Worm (Caenorhabditis elegans) whole organism, mixed stage, embryonic: ENCODE data around the gene K12H6.2.

Experiments
- bed-3 ChIP-seq: fragments of 200-800 bp; sonication (Bioruptor generic); optimal IDR thresholded peaks from 3 replicates; lab custom pipeline; 2018; ENCODE audit warnings: mild to moderate bottlenecking, missing genetic modification characterization, moderate library complexity, missing compliant biosample characterization
- blmp-1 ChIP-seq: fragments of 150-350 bp; optimal IDR thresholded peaks from 2 replicates; lab custom pipeline; 2014; ENCODE audit warnings: missing biosample characterization, missing genetic modification characterization
- ceh-39 ChIP-seq: fragments of 150-350 bp; optimal IDR thresholded peaks from 2 replicates; lab custom pipeline; 2014; ENCODE audit warnings: missing biosample characterization, missing genetic modification characterization
- ceh-43 ChIP-seq: fragments of 200-800 bp; sonication (Bioruptor generic); optimal IDR thresholded peaks from 2 replicates; lab custom pipeline; 2018; ENCODE audit warnings: mild to moderate bottlenecking, missing genetic modification characterization, moderate library complexity, missing compliant biosample characterization
- ceh-83 ChIP-seq: fragments of 200-800 bp; sonication (Bioruptor generic); optimal IDR thresholded peaks from 2 replicates; lab custom pipeline; 2018; ENCODE audit warnings: mild to moderate bottlenecking, missing genetic modification characterization, missing compliant biosample characterization
- ces-1 ChIP-seq: fragments of 150-350 bp; optimal IDR thresholded peaks from 2 replicates; lab custom pipeline; 2014; ENCODE audit warnings: missing biosample characterization, missing genetic modification reagents, missing genetic modification characterization
- drap-1 ChIP-seq: fragments of 200-800 bp; sonication (Bioruptor generic); optimal IDR thresholded peaks from 3 replicates; lab custom pipeline; 2018; ENCODE audit warnings: mild to moderate bottlenecking, missing genetic modification characterization, missing compliant biosample characterization
- elt-1 ChIP-seq: sonication (generic microtip); optimal IDR thresholded peaks from 2 replicates; lab custom pipeline; 2017; ENCODE audit warnings: missing genetic modification characterization, mild to moderate bottlenecking, missing compliant biosample characterization, antibody characterized with exemption, moderate library complexity, borderline replicate concordance; ENCODE audit not compliant: insufficient read depth
- elt-3 ChIP-seq: fragments of 150-350 bp; optimal IDR thresholded peaks from 2 replicates; lab custom pipeline; 2014; ENCODE audit warnings: missing biosample characterization, missing genetic modification characterization
- ham-2 ChIP-seq: fragments of 200-800 bp; sonication (Bioruptor generic); optimal IDR thresholded peaks from 2 replicates; lab custom pipeline; 2018; ENCODE audit warnings: mild to moderate bottlenecking, missing genetic modification characterization, missing compliant biosample characterization
- hlh-1 ChIP-seq: fragments of 150-350 bp; optimal IDR thresholded peaks from 2 replicates; lab custom pipeline; 2014; ENCODE audit warnings: missing biosample characterization, missing genetic modification reagents, missing genetic modification characterization
- lin-13 ChIP-seq: fragments of 150-350 bp; optimal IDR thresholded peaks from 2 replicates; lab custom pipeline; 2014; ENCODE audit warnings: missing biosample characterization, missing genetic modification characterization
- lin-32 ChIP-seq: fragments of 200-800 bp; sonication (Bioruptor generic); optimal IDR thresholded peaks from 2 replicates; lab custom pipeline; 2018; ENCODE audit warnings: mild to moderate bottlenecking, missing genetic modification characterization, missing compliant biosample characterization
- lsy-2 ChIP-seq: fragments of 150-350 bp; optimal IDR thresholded peaks from 2 replicates; lab custom pipeline; 2014; ENCODE audit warnings: missing biosample characterization, missing genetic modification characterization
- mep-1 ChIP-seq: fragments of 150-350 bp; optimal IDR thresholded peaks from 2 replicates; lab custom pipeline; 2017; ENCODE audit warnings: missing biosample characterization, missing genetic modification reagents, missing genetic modification characterization, inconsistent platforms
- mls-2 ChIP-seq: sonication (generic microtip); optimal IDR thresholded peaks from 2 replicates; lab custom pipeline; 2016; ENCODE audit warnings: mild to moderate bottlenecking, missing genetic modification characterization, moderate library complexity, missing compliant biosample characterization
- nhr-12 ChIP-seq: fragments of 150-350 bp; optimal IDR thresholded peaks from 2 replicates; lab custom pipeline; 2014; ENCODE audit warnings: missing biosample characterization, missing genetic modification characterization
- nhr-2 ChIP-seq: fragments of 150-350 bp; optimal IDR thresholded peaks from 2 replicates; lab custom pipeline; 2014; ENCODE audit warnings: missing biosample characterization, missing genetic modification characterization
- nhr-237 ChIP-seq: fragments of 150-350 bp; optimal IDR thresholded peaks from 2 replicates; lab custom pipeline; 2014; ENCODE audit warnings: missing biosample characterization, missing genetic modification characterization
- nhr-28 ChIP-seq: fragments of 150-350 bp; optimal IDR thresholded peaks from 2 replicates; lab custom pipeline; 2014; ENCODE audit warnings: missing biosample characterization, missing genetic modification characterization
- nhr-76 ChIP-seq: sonication (generic microtip); optimal IDR thresholded peaks from 2 replicates; lab custom pipeline; 2017; ENCODE audit warnings: missing biosample characterization, missing genetic modification characterization
- pha-4 ChIP-seq: fragments of 150-350 bp; optimal IDR thresholded peaks from 2 replicates; lab custom pipeline; 2018; ENCODE audit warnings: missing biosample characterization, missing genetic modification reagents, missing genetic modification characterization
- sem-2 ChIP-seq: fragments of 200-800 bp; sonication (Bioruptor generic); optimal IDR thresholded peaks from 2 replicates; lab custom pipeline; 2018; ENCODE audit warnings: mild to moderate bottlenecking, missing genetic modification characterization, missing compliant biosample characterization
- snpc-4 ChIP-seq: fragments of 150-350 bp; optimal IDR thresholded peaks from 2 replicates; lab custom pipeline; 2014; ENCODE audit warnings: missing biosample characterization, missing genetic modification characterization
- sptf-1 ChIP-seq: sonication (generic microtip); optimal IDR thresholded peaks from 2 replicates; lab custom pipeline; 2017; ENCODE audit warnings: mild to moderate bottlenecking, missing genetic modification characterization, moderate library complexity, missing compliant biosample characterization
- tbx-8 ChIP-seq: fragments of 200-800 bp; sonication (Bioruptor generic); optimal IDR thresholded peaks from 2 replicates; lab custom pipeline; 2018; ENCODE audit warnings: mild to moderate bottlenecking, missing genetic modification characterization, moderate library complexity, missing compliant biosample characterization
- unc-39 ChIP-seq: fragments of 150-350 bp; optimal IDR thresholded peaks from 2 replicates; lab custom pipeline; 2014; ENCODE audit warnings: missing biosample characterization, missing genetic modification characterization
- unc-62 ChIP-seq: fragments of 150-350 bp; optimal IDR thresholded peaks from 2 replicates; lab custom pipeline; 2014; ENCODE audit warnings: missing biosample characterization, missing genetic modification reagents, missing genetic modification characterization
- zip-8 ChIP-seq: fragments of 150-350 bp; optimal IDR thresholded peaks from 2 replicates; lab custom pipeline; 2014; ENCODE audit warnings: missing biosample characterization, missing genetic modification characterization
- ztf-11 ChIP-seq: fragments of 150-350 bp; optimal IDR thresholded peaks from 2 replicates; lab custom pipeline; 2014; ENCODE audit warnings: missing biosample characterization, missing genetic modification characterization

K12H6.2 gene

DNA sequence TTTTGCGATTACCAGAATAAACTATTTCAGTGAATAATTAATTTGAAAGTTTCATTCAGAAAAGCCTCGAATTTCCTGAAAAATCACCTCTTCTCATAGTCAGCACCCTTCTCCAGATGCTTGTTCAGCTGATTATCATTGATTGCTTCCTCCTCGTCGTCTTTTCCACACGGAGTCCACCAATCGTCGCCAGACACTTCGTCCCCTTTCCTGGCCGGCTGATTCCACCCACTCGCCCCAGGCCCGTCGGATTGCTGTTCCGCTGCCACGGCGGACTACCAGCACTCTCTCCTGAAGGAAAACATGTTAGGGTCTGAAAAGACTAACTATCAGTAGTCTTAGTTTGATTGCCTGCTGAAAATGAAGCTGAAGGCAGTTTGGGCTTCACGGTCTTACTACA, 34.5 kb downstream of the K12H6.2 start:
- TF ChIP-seq ham-2 (GFP tag; lab: Kevin White, UChicago) = no peak
- TF ChIP-seq ceh-43 (GFP tag; lab: Kevin White, UChicago) = no peak
- no peak for TF ChIP-seq sem-2 (GFP tag; lab: Kevin White, UChicago)
- no peak for TF ChIP-seq mep-1 (tag; lab: Kevin White, UChicago)
- no peak for TF ChIP-seq unc-62 (GFP tag; lab: Kevin White, UChicago)
- no peak for TF ChIP-seq nhr-237 (tag; lab: Kevin White, UChicago)
- TF ChIP-seq ceh-83 (GFP tag; lab: Kevin White, UChicago) = no peak
- no peak for TF ChIP-seq bed-3 (GFP tag; lab: Kevin White, UChicago)
- no peak for TF ChIP-seq zip-8
- no peak for TF ChIP-seq lin-13
- no peak for TF ChIP-seq unc-39 (tag; lab: Kevin White, UChicago)
- TF ChIP-seq snpc-4 (tag; lab: Kevin White, UChicago) = no peak
- TF ChIP-seq elt-1 (tag; lab: Kevin White, UChicago) = no peak
- TF ChIP-seq drap-1 (GFP tag; lab: Kevin White, UChicago) = no peak
- TF ChIP-seq pha-4 = no peak

DNA sequence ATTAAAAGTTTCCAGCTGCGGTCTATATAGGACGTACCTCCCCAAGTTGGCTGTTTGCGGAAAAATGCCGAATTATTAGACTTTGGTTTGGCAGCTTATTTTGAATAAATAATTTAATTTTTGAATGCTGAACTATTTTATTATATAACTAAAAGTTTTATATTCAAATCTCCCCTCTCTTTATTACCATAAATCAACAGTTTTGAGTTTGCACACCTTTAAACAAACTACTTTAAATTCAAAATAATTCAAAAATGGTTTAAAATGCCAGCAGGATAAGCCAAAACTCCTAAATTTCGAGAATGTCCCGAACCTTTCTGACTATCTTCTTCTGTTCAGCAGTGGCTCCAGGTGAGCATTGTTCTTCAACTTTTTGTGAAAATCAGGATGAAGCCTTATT, 36.1 kb downstream of the K12H6.2 start, which contains the start of gene F08D12.3:
Gene F08D12.3 (plus strand): TSS at position 301 of the 400 bp plus-strand sequence.
- TF ChIP-seq elt-3 (no peak), drap-1 (GFP tag; lab: Kevin White, UChicago) (no peak), bed-3 (GFP tag; lab: Kevin White, UChicago) (no peak), nhr-76 (tag; lab: Kevin White, UChicago) (no peak)
- TF ChIP-seq, all 35 proteins: peak for 0

ce11 chrII:2777846-2778245, 37.5 kb downstream of the K12H6.2 start, which contains the start of gene F08D12.4:
Gene F08D12.4, plus strand, starts transcription at chrII:2778146.
- TF ChIP-seq nhr-28 = no peak
- TF ChIP-seq ztf-11 (tag; lab: Kevin White, UChicago) = no peak
- TF ChIP-seq blmp-1 (tag; lab: Kevin White, UChicago) = no peak
- no peak for TF ChIP-seq elt-1 (tag; lab: Kevin White, UChicago)
- no peak for TF ChIP-seq tbx-8 (GFP tag; lab: Kevin White, UChicago)
- no peak for TF ChIP-seq bed-3 (GFP tag; lab: Kevin White, UChicago)
- no peak for TF ChIP-seq nhr-76 (tag; lab: Kevin White, UChicago)
- TF ChIP-seq ceh-83 (GFP tag; lab: Kevin White, UChicago) = no peak
- TF ChIP-seq lin-13 = no peak
- no peak for TF ChIP-seq pha-4
- TF ChIP-seq zip-8 = no peak
- TF ChIP-seq nhr-2 (tag; lab: Kevin White, UChicago) = no peak
- no peak for TF ChIP-seq lsy-2 (tag; lab: Kevin White, UChicago)
- TF ChIP-seq ces-1 (GFP tag; lab: Kevin White, UChicago) = no peak

DNA sequence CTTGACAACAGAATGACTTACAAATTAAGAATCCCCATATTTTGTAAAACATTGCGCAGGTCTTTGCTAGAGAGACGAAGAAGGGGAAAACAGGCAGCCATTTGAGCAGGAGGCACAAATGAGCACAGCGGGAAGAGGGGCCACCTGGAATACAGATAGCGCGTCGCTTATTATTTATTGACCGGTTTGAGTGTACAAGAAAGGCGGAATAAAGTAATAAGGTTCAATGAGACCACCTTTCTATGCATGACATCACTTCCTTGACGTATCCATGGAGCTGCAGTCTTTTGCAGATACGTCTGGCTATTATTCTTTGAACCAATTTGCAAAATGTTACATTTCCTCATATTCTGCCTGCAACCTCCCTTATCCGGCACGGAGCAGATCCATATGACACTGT, 40.4 kb downstream of the K12H6.2 start, which contains the start of gene fbxb-111:
Gene fbxb-111 (minus strand): TSS at position 101 of the 400 bp plus-strand sequence.
- TF ChIP-seq nhr-2 (tag; lab: Kevin White, UChicago) = no peak
- no peak for TF ChIP-seq mep-1 (tag; lab: Kevin White, UChicago)
- TF ChIP-seq ces-1 (GFP tag; lab: Kevin White, UChicago) = no peak
- no peak for TF ChIP-seq nhr-76 (tag; lab: Kevin White, UChicago)
- no peak for TF ChIP-seq nhr-12 (tag; lab: Kevin White, UChicago)
- no peak for TF ChIP-seq elt-1 (tag; lab: Kevin White, UChicago)
- TF ChIP-seq ham-2 (GFP tag; lab: Kevin White, UChicago) = no peak
- TF ChIP-seq zip-8 = no peak
- TF ChIP-seq pha-4 = no peak
- TF ChIP-seq ztf-11 (tag; lab: Kevin White, UChicago) = no peak
- no peak for TF ChIP-seq hlh-1 (tag; lab: Kevin White, UChicago)

DNA sequence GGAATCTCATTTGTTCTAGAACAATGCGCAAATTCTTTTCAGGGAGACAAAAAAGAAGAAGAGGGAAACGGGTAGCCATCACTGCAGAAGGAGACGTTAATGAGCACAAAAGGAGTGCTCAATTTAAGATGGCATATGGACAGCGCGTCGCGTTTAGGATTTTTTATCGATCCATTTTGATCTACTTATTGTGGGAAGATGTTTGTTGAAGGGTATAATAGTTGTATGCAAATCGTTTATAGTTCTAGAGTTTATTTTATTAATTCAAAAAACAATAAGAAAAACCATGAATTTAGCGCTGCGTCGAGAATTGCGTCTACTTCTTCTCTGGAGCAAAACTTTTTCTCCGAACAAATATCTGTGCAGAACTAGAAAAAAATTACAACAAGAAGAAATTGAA, 41.8 kb downstream of the K12H6.2 start, which contains the start of gene sdz-9:
Gene sdz-9 (minus strand): TSS at position 101 of the 400 bp plus-strand sequence.
- TF ChIP-seq sptf-1 (tag; lab: Kevin White, UChicago) = no peak
- no peak for TF ChIP-seq mep-1 (tag; lab: Kevin White, UChicago)
- no peak for TF ChIP-seq unc-39 (tag; lab: Kevin White, UChicago)
- TF ChIP-seq elt-1 (tag; lab: Kevin White, UChicago) = no peak
- TF ChIP-seq unc-62 (GFP tag; lab: Kevin White, UChicago) = no peak
- TF ChIP-seq snpc-4 (tag; lab: Kevin White, UChicago) = no peak

- TF ChIP-seq mls-2 (tag; lab: Kevin White, UChicago) (no peak), lin-32 (no peak), ceh-39 (tag; lab: Kevin White, UChicago) (peak; percentile 18)
Observed at ce11 chrII:2772166-2772565, 43.2 kb downstream of the K12H6.2 start, which contains the start of gene sdz-10. Gene sdz-10, minus strand, starts transcription at chrII:2772266.
